Fruit fly (Drosophila melanogaster): ENCODE results near the gene RnrL.

RnrL gene

DNA sequence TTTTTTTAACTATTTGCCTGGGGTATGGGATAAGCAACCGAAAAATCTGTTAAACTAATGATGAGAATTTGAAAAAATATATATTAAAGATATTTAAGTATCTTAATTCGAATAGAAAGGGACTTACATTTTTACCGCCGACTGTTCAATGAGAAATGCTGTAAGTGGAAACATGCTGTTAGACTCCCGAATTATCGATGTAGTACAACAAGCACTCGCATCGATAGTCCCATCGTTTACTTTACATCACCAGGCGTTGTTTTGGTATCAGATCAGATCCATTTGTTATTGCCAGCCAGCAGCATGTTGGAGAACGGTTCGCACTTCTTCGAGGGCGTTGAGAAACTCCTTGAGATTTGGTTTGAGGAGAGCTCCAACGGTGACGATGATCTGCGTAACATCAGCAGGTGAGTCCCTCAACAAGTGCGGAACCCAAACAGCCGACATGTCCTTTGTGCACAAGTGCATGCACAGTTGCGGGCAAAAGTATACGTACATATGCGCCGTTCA lies 11.5 kb upstream of the RnrL start, which contains the start of gene SamDC:
TSS of gene SamDC (plus strand) at position 246 of the 510 bp plus-strand sequence.
- no peak for TF ChIP-seq noc (tag; optimal IDR thresholded peaks at IDR 0.05)

DNA sequence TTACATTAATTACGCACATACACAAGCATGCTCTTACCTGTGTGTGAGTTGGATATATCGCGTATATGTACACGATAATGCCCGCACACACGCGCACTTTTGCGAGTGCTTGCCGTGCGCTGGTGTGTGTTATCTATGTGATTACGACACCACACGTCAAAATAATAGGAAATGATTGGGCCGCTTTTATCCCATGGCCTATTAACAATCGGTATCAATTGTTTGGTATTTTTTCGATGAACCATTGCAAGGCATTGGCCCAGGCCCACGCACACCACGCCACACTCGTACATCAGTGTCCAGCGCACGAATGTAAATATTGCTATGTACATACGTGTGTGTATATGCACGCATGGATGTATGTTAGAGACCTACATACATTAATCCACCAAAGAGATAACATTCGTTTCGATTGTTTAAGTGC lies 7.1 kb upstream of the RnrL start:
- TF ChIP-seq noc (tag; optimal IDR thresholded peaks at IDR 0.05) = peak; percentile 89

DNA sequence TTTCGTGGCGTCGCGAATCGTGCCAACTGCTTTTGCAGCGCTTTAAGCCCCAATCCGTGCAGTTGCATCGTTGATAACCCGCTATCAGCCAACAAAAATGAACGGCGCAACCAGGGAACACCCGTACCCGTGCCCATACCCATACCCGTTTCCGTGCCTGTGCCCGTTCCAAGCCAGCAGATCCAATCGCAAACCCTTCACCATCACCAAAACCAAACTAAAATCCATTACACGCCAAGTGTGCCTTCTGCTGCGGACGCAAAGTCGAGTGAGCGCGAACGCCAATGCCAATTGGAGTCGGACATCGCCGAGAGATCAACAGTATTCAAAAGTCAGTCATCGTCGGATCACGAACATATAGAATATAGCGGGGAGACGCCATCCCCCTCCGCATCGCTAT lies 6.5 kb upstream of the RnrL start:
- TF ChIP-seq noc (tag; optimal IDR thresholded peaks at IDR 0.05) = no peak

DNA sequence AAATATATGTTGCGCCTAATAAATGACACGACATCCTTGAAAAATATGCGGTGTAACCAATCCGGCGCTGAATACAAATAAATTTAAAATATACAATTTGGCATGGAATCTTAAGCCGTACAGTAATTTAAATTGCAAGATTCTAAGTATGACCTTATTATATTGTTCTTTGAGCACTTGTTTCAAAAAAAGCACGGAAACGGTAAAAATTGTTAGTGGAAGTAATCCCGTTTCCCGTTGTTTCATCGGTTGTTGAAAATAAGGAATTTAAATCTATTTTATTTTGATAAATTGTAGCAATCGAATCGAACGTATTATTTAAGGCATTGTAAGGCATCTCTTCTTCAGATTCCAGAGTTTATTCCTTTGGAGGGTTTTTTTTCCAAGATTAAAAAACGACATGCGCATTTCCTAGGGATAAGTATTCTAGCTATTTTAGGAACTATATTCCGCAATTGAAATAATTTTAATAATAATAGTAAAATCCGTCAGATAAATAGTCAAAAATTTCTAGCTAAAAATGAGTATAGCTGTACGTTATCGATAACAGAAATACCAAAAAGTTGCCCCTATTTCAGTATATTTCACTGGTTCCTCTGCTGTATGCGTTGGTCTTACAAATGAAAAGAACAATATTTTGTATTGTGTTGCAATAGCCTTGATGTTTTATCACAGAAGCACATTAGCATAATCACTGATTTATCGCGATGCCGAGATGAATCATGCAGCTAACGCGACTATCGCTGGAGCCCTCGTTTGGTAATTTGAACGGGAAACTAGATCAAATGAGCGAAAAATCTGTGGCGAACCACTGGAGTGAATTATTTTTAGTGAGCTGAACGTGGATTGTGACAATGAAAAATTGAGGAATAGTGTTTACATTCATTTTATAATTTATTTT lies 5.6 kb upstream of the RnrL start, which contains the start of gene GATAd:
TSS of gene GATAd (plus strand) at position 644 of the 901 bp plus-strand sequence.
- no peak for TF ChIP-seq noc (tag; optimal IDR thresholded peaks at IDR 0.05)

DNA sequence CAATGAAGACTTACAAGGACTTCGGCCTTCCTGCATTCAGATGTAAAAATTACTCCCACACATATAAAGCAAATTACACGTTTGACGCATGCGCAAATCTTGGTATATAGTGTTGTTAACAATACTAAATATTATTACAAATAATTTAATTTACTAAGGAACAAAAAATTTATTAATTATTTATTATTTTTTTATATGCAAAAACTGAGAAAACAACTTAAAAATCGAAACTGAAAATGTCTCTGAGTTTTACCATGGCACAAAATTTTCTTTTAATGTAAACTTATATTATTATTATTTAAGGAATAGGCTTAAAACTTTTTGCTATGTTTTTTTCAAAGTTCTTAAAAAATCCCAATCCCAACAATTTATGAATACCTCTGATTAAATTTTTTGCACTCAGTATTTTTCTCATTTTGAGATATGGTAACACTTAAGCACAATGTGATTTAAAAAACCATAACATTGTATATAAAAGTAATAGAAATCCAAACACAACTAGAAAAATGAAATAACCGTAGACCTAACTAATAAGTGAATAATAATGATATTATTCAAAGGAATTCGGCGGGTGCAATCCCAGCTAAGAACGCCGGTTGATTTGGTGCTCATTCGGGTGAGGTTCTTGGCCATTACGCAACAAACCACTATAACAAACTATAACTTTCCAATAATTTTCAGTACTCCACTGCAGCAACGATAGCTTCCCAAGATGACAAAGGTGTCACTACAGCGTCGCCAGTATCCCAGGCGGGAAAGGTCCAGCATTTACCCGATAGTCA lies 3.5 kb upstream of the RnrL start, which contains the start of the genes Schip1 and Cox10:
TSS of gene Schip1 (minus strand) at position 51 of the 782 bp plus-strand sequence.
TSS of gene Cox10 (plus strand) at position 406 of the 782 bp plus-strand sequence.
- no peak for TF ChIP-seq noc (tag; optimal IDR thresholded peaks at IDR 0.05)

DNA sequence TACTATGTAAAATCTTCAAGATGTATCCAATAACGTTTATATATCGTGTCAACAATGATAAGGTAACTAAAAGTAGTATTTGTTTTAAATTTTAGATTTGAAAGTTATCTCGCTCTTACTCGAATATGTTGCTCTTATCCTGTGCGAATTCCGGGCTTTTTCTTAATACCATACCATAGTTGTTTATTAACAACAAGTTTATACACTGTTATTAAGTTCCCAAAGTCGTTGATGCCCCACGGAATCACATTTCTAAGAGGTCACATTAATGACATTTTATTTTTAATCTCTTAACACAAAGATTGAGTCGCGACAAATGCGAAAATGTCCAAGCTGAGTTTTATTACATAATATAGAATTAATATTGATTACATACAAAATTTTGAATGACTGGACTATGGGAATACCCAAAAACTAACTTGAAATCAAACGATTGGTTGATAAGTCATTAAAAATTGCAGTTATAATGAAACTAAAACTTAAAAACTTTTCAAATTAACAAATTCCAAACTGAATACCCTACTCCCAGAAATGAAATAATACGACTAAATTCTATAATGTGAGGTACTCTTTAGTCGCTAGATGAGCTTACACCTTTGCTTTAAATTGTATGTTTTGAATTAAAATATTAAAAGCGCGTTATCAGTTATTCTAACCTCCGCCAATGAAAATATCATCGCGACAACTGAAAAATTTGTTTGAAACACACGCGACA lies 4.8 kb downstream of the RnrL start, which contains the start of gene CG5381:
TSS of gene CG5381 (minus strand) at position 330 of the 715 bp plus-strand sequence.
- peak; percentile 62 for TF ChIP-seq noc (tag; optimal IDR thresholded peaks at IDR 0.05)

DNA sequence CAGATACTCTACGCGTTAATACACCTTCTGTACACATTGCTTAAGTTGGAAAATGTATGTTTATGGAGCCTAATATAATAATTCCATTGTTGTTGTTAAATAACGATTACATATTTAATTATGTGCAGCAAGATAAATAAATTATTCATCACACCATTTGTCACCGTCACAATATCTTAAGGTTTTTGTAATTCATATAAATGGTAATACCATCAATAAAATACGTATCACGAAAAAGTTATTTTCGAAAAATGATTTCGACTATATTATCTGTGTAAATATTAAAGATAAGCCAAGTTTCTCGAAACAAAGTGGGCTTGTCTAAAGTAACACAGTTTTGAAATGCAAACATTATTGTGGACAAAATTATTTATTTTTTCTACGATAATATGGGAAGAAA lies 5.6 kb downstream of the RnrL start, which contains the start of gene CG4995:
TSS of gene CG4995 (plus strand) at position 301 of the 400 bp plus-strand sequence.
- no peak for TF ChIP-seq noc (tag; optimal IDR thresholded peaks at IDR 0.05)

DNA sequence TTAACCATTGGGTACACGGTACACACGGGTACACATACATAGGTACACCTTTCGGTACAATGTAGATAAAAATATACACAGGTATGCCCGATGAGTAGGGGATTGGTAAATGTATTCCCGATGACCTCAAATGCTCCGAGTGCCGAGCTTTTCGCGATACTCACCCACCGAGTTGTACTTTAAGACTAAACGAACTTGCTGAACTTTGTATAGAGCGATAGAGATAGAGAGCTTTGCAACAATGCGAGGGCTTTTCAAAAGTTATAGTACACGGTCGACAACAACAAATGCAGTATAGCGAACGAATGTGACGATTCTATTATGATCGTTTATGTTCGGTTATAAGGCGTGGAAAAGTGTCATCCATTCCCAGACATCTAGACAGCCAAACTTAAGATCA lies 6.1 kb downstream of the RnrL start:
- TF ChIP-seq noc (tag; optimal IDR thresholded peaks at IDR 0.05) = peak; percentile 35

DNA sequence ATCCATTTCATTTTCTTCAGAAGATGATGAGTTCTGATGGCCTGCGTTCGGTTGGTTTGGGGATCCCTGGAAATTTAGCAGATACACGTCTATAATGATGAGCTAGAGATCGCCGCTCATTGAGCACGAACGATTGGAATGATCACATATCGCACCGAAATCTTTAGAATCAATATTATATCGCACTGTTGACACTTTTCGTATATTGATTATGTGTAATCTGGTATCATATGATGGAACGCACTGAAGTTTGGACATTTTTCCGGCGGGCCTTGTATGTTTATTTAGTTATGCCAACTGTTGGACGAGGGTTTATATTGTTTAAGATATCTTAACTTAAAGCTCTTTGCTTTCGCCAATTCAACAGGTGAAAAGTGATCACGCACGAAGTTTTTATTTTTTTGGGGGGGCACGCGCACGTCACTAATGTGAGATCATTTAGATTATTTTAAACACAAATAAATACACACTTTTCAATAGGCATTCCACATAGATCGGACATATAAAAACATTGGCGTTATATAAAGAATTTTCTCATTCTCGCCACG lies 6.6 kb downstream of the RnrL start:
- no peak for TF ChIP-seq noc (tag; optimal IDR thresholded peaks at IDR 0.05)

DNA sequence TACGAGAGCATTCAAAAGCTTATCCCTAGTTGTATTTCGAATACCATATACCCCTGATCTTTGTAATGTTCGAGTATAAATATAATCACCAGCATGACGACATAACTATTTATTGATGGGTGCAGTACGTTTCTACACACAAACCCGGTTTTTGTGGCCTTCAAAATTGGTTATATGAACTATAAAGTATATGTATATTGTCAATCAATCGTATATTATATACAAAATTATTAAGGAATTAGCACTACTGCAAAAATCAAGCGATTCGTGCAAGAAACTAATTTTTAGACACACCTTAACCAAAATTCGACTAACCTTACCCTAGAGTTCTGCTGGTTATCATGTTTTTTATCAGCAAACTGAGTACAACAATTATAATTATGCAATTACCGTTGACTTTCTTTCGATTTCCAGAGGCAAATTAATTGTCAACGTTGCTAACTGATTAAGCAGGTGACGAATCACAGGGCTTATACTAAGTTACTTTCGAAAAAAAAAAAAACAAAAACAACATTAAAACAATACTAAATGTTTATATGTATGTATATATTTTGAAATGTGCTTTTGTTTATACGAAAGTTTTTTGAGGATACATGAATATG lies 7.5 kb downstream of the RnrL start:
- TF ChIP-seq noc (tag; optimal IDR thresholded peaks at IDR 0.05) = peak; percentile 23

DNA sequence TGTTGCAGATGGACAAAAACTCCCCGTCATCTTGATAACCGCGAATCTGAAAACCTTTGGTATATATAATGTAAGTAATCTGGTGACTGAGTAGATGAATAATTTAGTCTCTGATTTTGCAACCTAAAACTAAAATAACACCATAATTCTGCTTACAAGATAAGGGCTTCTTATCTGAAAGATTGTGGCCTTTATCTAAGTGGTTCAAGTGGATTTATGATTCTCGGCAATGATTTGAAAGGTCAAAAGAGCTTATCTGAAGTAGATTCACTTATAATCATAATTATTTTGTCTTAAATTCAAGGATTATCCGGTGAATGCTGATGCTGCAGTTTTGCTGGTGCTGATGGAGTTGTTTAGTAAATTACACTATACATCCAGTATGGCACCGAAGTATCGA lies 11.9 kb downstream of the RnrL start:
- no peak for TF ChIP-seq noc (tag; optimal IDR thresholded peaks at IDR 0.05)

DNA sequence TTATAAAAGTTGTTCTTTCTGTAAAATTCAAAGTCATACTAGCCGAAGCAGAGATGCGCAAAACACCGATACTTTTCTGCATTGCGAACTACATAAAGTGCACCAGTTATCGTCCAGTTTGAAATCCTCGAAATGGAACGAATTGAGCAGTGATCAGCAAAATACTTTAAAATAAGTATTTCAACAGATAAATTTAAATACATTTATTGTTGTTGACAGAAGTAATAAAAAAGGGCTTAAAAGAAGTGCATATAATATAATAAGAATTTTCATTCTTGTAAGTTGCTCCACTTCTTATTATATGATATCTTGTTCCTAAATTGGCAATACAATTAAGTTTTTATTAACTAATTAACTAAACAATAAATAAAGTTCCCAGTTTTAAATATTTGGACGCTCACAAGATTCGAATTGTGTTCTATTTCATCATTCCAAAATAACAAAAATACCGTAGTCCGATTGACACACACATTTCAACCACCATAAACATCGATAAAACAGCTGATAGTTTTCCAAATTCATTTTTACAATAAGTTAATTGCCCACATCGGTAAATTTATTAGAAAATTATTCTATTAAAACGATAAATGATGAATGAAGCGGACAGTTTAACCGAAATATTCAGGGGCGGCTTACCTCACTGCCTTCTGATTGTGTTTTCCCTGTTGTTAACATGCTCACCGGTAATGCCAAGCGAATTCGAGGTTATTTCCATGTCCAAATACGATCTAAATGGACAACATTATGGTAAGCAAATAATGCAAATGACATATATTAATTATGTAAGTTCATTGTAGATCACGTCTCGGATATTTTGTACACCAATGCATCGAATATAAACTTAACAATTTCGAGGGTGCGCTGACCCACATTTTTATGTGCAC lies 13.2 kb downstream of the RnrL start, which contains the start of the genes Usp14 and CG4972:
TSS of gene Usp14 (minus strand) at position 70 of the 884 bp plus-strand sequence.
TSS of gene CG4972 (plus strand) at position 466 of the 884 bp plus-strand sequence.
- TF ChIP-seq noc (tag; optimal IDR thresholded peaks at IDR 0.05) = no peak

DNA sequence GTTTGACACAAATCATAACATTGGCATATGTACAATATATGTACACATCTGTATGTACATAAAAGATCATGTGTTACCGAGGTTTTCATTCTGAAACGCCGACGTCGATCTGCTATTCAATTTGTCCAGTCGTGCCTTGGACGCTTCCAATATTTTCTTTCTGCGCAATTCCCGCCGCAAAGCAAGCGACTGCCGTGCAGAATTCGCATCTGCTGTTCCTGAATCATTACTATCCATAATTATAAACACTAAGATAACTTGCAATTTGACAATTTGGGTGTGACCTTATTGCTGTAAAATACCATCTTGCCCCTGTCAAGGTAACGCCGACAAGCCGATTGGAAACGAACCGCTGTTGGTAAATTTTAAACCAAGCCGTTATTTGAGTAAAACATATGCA lies 15.9 kb downstream of the RnrL start:
- no peak for TF ChIP-seq noc (tag; optimal IDR thresholded peaks at IDR 0.05)

Data from whole organism, larva.